Fruit fly (Drosophila melanogaster): ENCODE measurements around the gene Pburs.

The Pburs gene

dm6 chr2L:14432410-14433340, 15.5 kb upstream of the Pburs start:
- no peak for TF ChIP-seq CG17801 (GFP tag; optimal IDR thresholded peaks at IDR 0.05; ENCODE audit: partially characterized antibody)

dm6 chr2L:14431421-14431820, 14.3 kb upstream of the Pburs start:
- no peak for TF ChIP-seq CG17801 (GFP tag; optimal IDR thresholded peaks at IDR 0.05; ENCODE audit: partially characterized antibody)

dm6 chr2L:14430138-14430815, 13.1 kb upstream of the Pburs start:
- no peak for TF ChIP-seq CG17801 (GFP tag; optimal IDR thresholded peaks at IDR 0.05; ENCODE audit: partially characterized antibody)

dm6 chr2L:14425089-14425488, 8.0 kb upstream of the Pburs start, which contains the start of gene Cpr35B:
TSS of gene Cpr35B (minus strand) at chr2L:14425189.
- no peak for TF ChIP-seq CG17801 (GFP tag; optimal IDR thresholded peaks at IDR 0.05; ENCODE audit: partially characterized antibody)

dm6 chr2L:14422029-14422831, 5.1 kb upstream of the Pburs start:
- no peak for TF ChIP-seq CG17801 (GFP tag; optimal IDR thresholded peaks at IDR 0.05; ENCODE audit: partially characterized antibody)

- no peak for TF ChIP-seq CG17801 (GFP tag; optimal IDR thresholded peaks at IDR 0.05; ENCODE audit: partially characterized antibody)
These were observed 2.7 kb downstream of the Pburs start for dm6 chr2L:14414291-14414893.

dm6 chr2L:14413408-14413807, 3.7 kb downstream of the Pburs start:
- no peak for TF ChIP-seq CG17801 (GFP tag; optimal IDR thresholded peaks at IDR 0.05; ENCODE audit: partially characterized antibody)

dm6 chr2L:14411102-14411501, 6.0 kb downstream of the Pburs start:
- TF ChIP-seq CG17801 (GFP tag; optimal IDR thresholded peaks at IDR 0.05; ENCODE audit: partially characterized antibody), result no peak

dm6 chr2L:14410331-14410730, 6.8 kb downstream of the Pburs start:
- no peak for TF ChIP-seq CG17801 (GFP tag; optimal IDR thresholded peaks at IDR 0.05; ENCODE audit: partially characterized antibody)

- peak; percentile 70 for TF ChIP-seq CG17801 (GFP tag; optimal IDR thresholded peaks at IDR 0.05; ENCODE audit: partially characterized antibody)
These were observed 7.7 kb downstream of the Pburs start, which contains the start of gene elB for dm6 chr2L:14409428-14409933. TSS of gene elB (minus strand) at chr2L:14409549.

- TF ChIP-seq CG17801 (GFP tag; optimal IDR thresholded peaks at IDR 0.05; ENCODE audit: partially characterized antibody), result no peak
These were observed 8.6 kb downstream of the Pburs start for dm6 chr2L:14408383-14409004.

- no peak for TF ChIP-seq CG17801 (GFP tag; optimal IDR thresholded peaks at IDR 0.05; ENCODE audit: partially characterized antibody)
These were observed 12.2 kb downstream of the Pburs start for dm6 chr2L:14404744-14405449.

- no peak for TF ChIP-seq CG17801 (GFP tag; optimal IDR thresholded peaks at IDR 0.05; ENCODE audit: partially characterized antibody)
These were observed 13.6 kb downstream of the Pburs start for dm6 chr2L:14403568-14403967.

All from ovary, adult (tissue).